Worm (Caenorhabditis elegans) whole organism, L4 larva: ENCODE results near the gene uda-1.
A peak's percentile ranks its signal among the peaks of the same experiment; 100 is the strongest.

ENCODE experiments used
- D1046.2 ChIP-seq: fragments of 200-800 bp; sonication (Bioruptor generic); IDR thresholded peaks from 2 replicates; pipeline ENCODE4 v1.3.6; 2022; ENCODE audit warnings: missing genetic modification characterization, missing compliant biosample characterization
- F26F4.8 ChIP-seq: fragments of 200-800 bp; sonication (Bioruptor generic); conservative IDR thresholded peaks from 2 replicates; pipeline ENCODE4 v1.3.6; 2022; ENCODE audit warnings: missing genetic modification characterization, missing compliant biosample characterization
- F44E2.7 ChIP-seq: fragments of 200-800 bp; sonication (Bioruptor generic); IDR thresholded peaks from 2 replicates; pipeline ENCODE4 v2.1.2; 2022; ENCODE audit warnings: missing genetic modification characterization, missing compliant biosample characterization
- R02D3.7 ChIP-seq: fragments of 150-350 bp; sonication (generic microtip); optimal IDR thresholded peaks from 3 replicates; lab custom pipeline; 2014; ENCODE audit warnings: missing biosample characterization, missing genetic modification characterization
- T20F7.1 ChIP-seq: fragments of 200-800 bp; sonication (Bioruptor generic); optimal IDR thresholded peaks from 2 replicates; lab custom pipeline; 2018; ENCODE audit warnings: mild to moderate bottlenecking, missing genetic modification characterization, missing compliant biosample characterization
- T26A8.4 ChIP-seq: fragments of 200-800 bp; sonication (Bioruptor generic); IDR thresholded peaks from 2 replicates; pipeline ENCODE4 v1.3.6; 2022; ENCODE audit warnings: missing genetic modification characterization, missing compliant biosample characterization
- Y105C5A.15 ChIP-seq: fragments of 200-800 bp; sonication (Bioruptor generic); IDR thresholded peaks from 2 replicates; pipeline ENCODE4 v1.3.6; 2022; ENCODE audit warnings: missing genetic modification characterization, missing compliant biosample characterization
- Y48G9A.11 ChIP-seq: fragments of 200-800 bp; sonication (Bioruptor generic); IDR thresholded peaks from 2 replicates; pipeline ENCODE4 v1.3.6; 2022; ENCODE audit warnings: missing genetic modification reagents, missing genetic modification characterization, missing compliant biosample characterization
- Y5F2A.4 ChIP-seq: fragments of 200-800 bp; sonication (Bioruptor generic); optimal IDR thresholded peaks from 2 replicates; lab custom pipeline; 2018; ENCODE audit warnings: mild to moderate bottlenecking, missing genetic modification characterization, missing compliant biosample characterization
- ama-1 ChIP-seq: fragments of 150-350 bp; optimal IDR thresholded peaks from 2 replicates; lab custom pipeline; 2014; ENCODE audit warnings: inconsistent platforms, mixed read lengths
- ceh-32 ChIP-seq: sonication (generic microtip); optimal IDR thresholded peaks from 2 replicates; lab custom pipeline; 2016; ENCODE audit warnings: mild to moderate bottlenecking, missing genetic modification characterization, missing compliant biosample characterization; ENCODE audit not compliant: poor library complexity
- ceh-62 ChIP-seq: sonication (generic microtip); optimal IDR thresholded peaks from 2 replicates; lab custom pipeline; 2017; ENCODE audit warnings: missing biosample characterization, missing genetic modification characterization
- ces-1 ChIP-seq: fragments of 150-350 bp; sonication (generic microtip); optimal IDR thresholded peaks from 4 replicates; lab custom pipeline; 2014; ENCODE audit warnings: missing biosample characterization, missing genetic modification reagents, missing genetic modification characterization
- cey-2 ChIP-seq: sonication (generic microtip); optimal IDR thresholded peaks from 3 replicates; lab custom pipeline; 2017; ENCODE audit warnings: missing genetic modification characterization, mild to moderate bottlenecking, missing compliant biosample characterization, antibody characterized with exemption, borderline replicate concordance; ENCODE audit not compliant: insufficient read depth
- ctbp-1 ChIP-seq: fragments of 200-800 bp; sonication (Bioruptor generic); IDR thresholded peaks from 2 replicates; pipeline ENCODE4 v1.3.6; 2022; ENCODE audit warnings: missing genetic modification reagents, missing genetic modification characterization, missing compliant biosample characterization
- daf-12 ChIP-seq: fragments of 150-350 bp; optimal IDR thresholded peaks from 2 replicates; lab custom pipeline; 2014; ENCODE audit warnings: missing biosample characterization, missing genetic modification reagents, missing genetic modification characterization
- daf-19 ChIP-seq: fragments of 200-800 bp; sonication (Bioruptor generic); conservative IDR thresholded peaks from 2 replicates; pipeline ENCODE4 v1.3.6; 2022; ENCODE audit warnings: missing genetic modification characterization, missing compliant biosample characterization
- dmd-6 ChIP-seq: fragments of 200-800 bp; sonication (Bioruptor generic); IDR thresholded peaks from 2 replicates; pipeline ENCODE4 v1.3.6; 2022; ENCODE audit warnings: missing genetic modification reagents, missing genetic modification characterization, missing compliant biosample characterization
- dmd-8 ChIP-seq: fragments of 200-800 bp; sonication (Bioruptor generic); IDR thresholded peaks from 2 replicates; pipeline ENCODE4 v1.3.6; 2022; ENCODE audit warnings: missing genetic modification characterization, missing compliant biosample characterization
- dmd-9 ChIP-seq: fragments of 200-800 bp; sonication (Bioruptor generic); IDR thresholded peaks from 2 replicates; pipeline ENCODE4 v1.3.6; 2022; ENCODE audit warnings: missing genetic modification reagents, missing genetic modification characterization, missing compliant biosample characterization
- egl-43 ChIP-seq: fragments of 200-800 bp; sonication (Bioruptor generic); IDR thresholded peaks from 2 replicates; pipeline ENCODE4 v1.3.6; 2022; ENCODE audit warnings: missing genetic modification reagents, missing genetic modification characterization, missing compliant biosample characterization
- gei-8 ChIP-seq: fragments of 200-800 bp; sonication (Bioruptor generic); optimal IDR thresholded peaks from 2 replicates; lab custom pipeline; 2018; ENCODE audit warnings: mild to moderate bottlenecking, missing genetic modification characterization, missing compliant biosample characterization
- hif-1 ChIP-seq, 2 experiments: sonication (generic microtip); optimal IDR thresholded peaks; 2 replicates each; lab custom pipeline; 2016 to 2017; ENCODE audit warnings: missing compliant biosample characterization in 2 of 2, missing genetic modification characterization in 2 of 2, missing genetic modification reagents in 2 of 2, missing genotype in 2 of 2, mild to moderate bottlenecking in 1 of 2
- hmg-1.1 ChIP-seq: fragments of 200-800 bp; sonication (Bioruptor generic); IDR thresholded peaks from 2 replicates; pipeline ENCODE4 v1.3.6; 2022; ENCODE audit warnings: missing genetic modification reagents, missing genetic modification characterization, missing compliant biosample characterization
- lim-7 ChIP-seq: fragments of 200-800 bp; sonication (Bioruptor generic); IDR thresholded peaks from 2 replicates; pipeline ENCODE4 v1.3.6; 2022; ENCODE audit warnings: missing genetic modification characterization, missing compliant biosample characterization
- lin-15B ChIP-seq: fragments of 150-350 bp; sonication (generic microtip); optimal IDR thresholded peaks from 3 replicates; lab custom pipeline; 2014; ENCODE audit warnings: missing biosample characterization, missing genetic modification characterization
- lin-29 ChIP-seq: fragments of 200-800 bp; sonication (Bioruptor generic); IDR thresholded peaks from 2 replicates; pipeline ENCODE4 v1.3.6; 2022; ENCODE audit warnings: missing genetic modification reagents, missing genetic modification characterization, missing compliant biosample characterization
- lin-38 ChIP-seq: fragments of 200-800 bp; sonication (Bioruptor generic); IDR thresholded peaks from 2 replicates; pipeline ENCODE4 v1.3.6; 2022; ENCODE audit warnings: missing genetic modification reagents, missing genetic modification characterization, missing compliant biosample characterization
- lir-3 ChIP-seq: sonication (generic microtip); optimal IDR thresholded peaks from 2 replicates; lab custom pipeline; 2016; ENCODE audit warnings: mild to moderate bottlenecking, missing genetic modification characterization, missing compliant biosample characterization
- lsy-2 ChIP-seq, 2 experiments: fragments of 150-350 bp in 1 of 2; sonication (generic microtip) in 1 of 2; optimal IDR thresholded peaks; 2 replicates each; lab custom pipeline; 2014 to 2017; ENCODE audit warnings: missing biosample characterization in 2 of 2, missing genetic modification characterization in 2 of 2
- mdt-29 ChIP-seq: fragments of 200-800 bp; sonication (Bioruptor generic); IDR thresholded peaks from 2 replicates; pipeline ENCODE4 v1.3.6; 2022; ENCODE audit warnings: missing genetic modification reagents, missing genetic modification characterization, missing compliant biosample characterization
- mep-1 ChIP-seq: fragments of 150-350 bp; sonication (generic microtip); optimal IDR thresholded peaks from 3 replicates; lab custom pipeline; 2014; ENCODE audit warnings: missing biosample characterization, missing genetic modification characterization
- mes-2 ChIP-seq: sonication (generic microtip); optimal IDR thresholded peaks from 2 replicates; lab custom pipeline; 2016; ENCODE audit warnings: missing genotype, mild to moderate bottlenecking, missing genetic modification characterization, missing compliant biosample characterization; ENCODE audit not compliant: poor library complexity, severe bottlenecking
- mxl-3 ChIP-seq: fragments of 200-800 bp; sonication (Bioruptor generic); optimal IDR thresholded peaks from 2 replicates; lab custom pipeline; 2018; ENCODE audit warnings: mild to moderate bottlenecking, missing genetic modification characterization, missing compliant biosample characterization
- nhr-102 ChIP-seq: sonication (generic microtip); optimal IDR thresholded peaks from 2 replicates; lab custom pipeline; 2016; ENCODE audit warnings: mild to moderate bottlenecking, missing genetic modification characterization, moderate library complexity, missing compliant biosample characterization
- nhr-25 ChIP-seq: sonication (generic microtip); optimal IDR thresholded peaks from 2 replicates; lab custom pipeline; 2017; ENCODE audit warnings: missing genetic modification characterization, mild to moderate bottlenecking, missing compliant biosample characterization, antibody characterized with exemption, moderate library complexity, borderline replicate concordance; ENCODE audit not compliant: insufficient read depth
- nhr-28 ChIP-seq: fragments of 150-350 bp; optimal IDR thresholded peaks from 2 replicates; lab custom pipeline; 2014; ENCODE audit warnings: missing biosample characterization, missing genetic modification characterization
- nhr-41 ChIP-seq: fragments of 200-800 bp; sonication (Bioruptor generic); IDR thresholded peaks from 2 replicates; pipeline ENCODE4 v1.3.6; 2022; ENCODE audit warnings: missing genetic modification reagents, missing genetic modification characterization, missing compliant biosample characterization
- nhr-48 ChIP-seq: sonication (generic microtip); optimal IDR thresholded peaks from 2 replicates; lab custom pipeline; 2016; ENCODE audit warnings: mild to moderate bottlenecking, missing genetic modification characterization, missing compliant biosample characterization
- pha-4 ChIP-seq, 2 experiments: fragments of 150-350 bp in 1 of 2; fragments of 200-800 bp in 1 of 2; sonication (Bioruptor generic) in 1 of 2; IDR thresholded peaks in 1 of 2; optimal IDR thresholded peaks in 1 of 2; 2 replicates each; pipeline versions ENCODE4 v1.3.6 to Lab custom; 2014 to 2022; ENCODE audit warnings: missing genetic modification characterization in 2 of 2, missing genetic modification reagents in 2 of 2, missing biosample characterization in 1 of 2, missing compliant biosample characterization in 1 of 2
- set-16 ChIP-seq: fragments of 200-800 bp; sonication (Bioruptor generic); IDR thresholded peaks from 2 replicates; pipeline ENCODE4 v1.3.6; 2022; ENCODE audit warnings: missing genetic modification reagents, missing genetic modification characterization, missing compliant biosample characterization
- skn-1 ChIP-seq: fragments of 150-350 bp; optimal IDR thresholded peaks from 2 replicates; lab custom pipeline; 2014; ENCODE audit warnings: missing biosample characterization, missing genetic modification characterization
- snpc-4 ChIP-seq: fragments of 150-350 bp; optimal IDR thresholded peaks from 2 replicates; lab custom pipeline; 2014; ENCODE audit warnings: missing biosample characterization, missing genetic modification characterization
- spr-3 ChIP-seq: fragments of 200-800 bp; sonication (Bioruptor generic); optimal IDR thresholded peaks from 2 replicates; lab custom pipeline; 2018; ENCODE audit warnings: mild to moderate bottlenecking, missing genetic modification characterization, missing compliant biosample characterization
- tag-97 ChIP-seq: fragments of 200-800 bp; sonication (Bioruptor generic); IDR thresholded peaks from 2 replicates; pipeline ENCODE4 v1.3.6; 2022; ENCODE audit warnings: missing genetic modification characterization, missing compliant biosample characterization
- unc-39 ChIP-seq: sonication (generic microtip); optimal IDR thresholded peaks from 2 replicates; lab custom pipeline; 2017; ENCODE audit warnings: missing biosample characterization, missing genetic modification characterization
- zfp-2 ChIP-seq: sonication (generic microtip); optimal IDR thresholded peaks from 2 replicates; lab custom pipeline; 2016; ENCODE audit warnings: mild to moderate bottlenecking, missing genetic modification characterization, missing compliant biosample characterization
- zip-2 ChIP-seq: fragments of 150-350 bp; optimal IDR thresholded peaks from 2 replicates; lab custom pipeline; 2014; ENCODE audit warnings: missing biosample characterization, missing genetic modification characterization
- ztf-11 ChIP-seq: fragments of 150-350 bp; optimal IDR thresholded peaks from 2 replicates; lab custom pipeline; 2014; ENCODE audit warnings: missing biosample characterization, missing genetic modification characterization
- ztf-7 ChIP-seq: fragments of 150-350 bp; optimal IDR thresholded peaks from 2 replicates; lab custom pipeline; 2014; ENCODE audit warnings: missing biosample characterization, missing genetic modification characterization

Gene uda-1

DNA sequence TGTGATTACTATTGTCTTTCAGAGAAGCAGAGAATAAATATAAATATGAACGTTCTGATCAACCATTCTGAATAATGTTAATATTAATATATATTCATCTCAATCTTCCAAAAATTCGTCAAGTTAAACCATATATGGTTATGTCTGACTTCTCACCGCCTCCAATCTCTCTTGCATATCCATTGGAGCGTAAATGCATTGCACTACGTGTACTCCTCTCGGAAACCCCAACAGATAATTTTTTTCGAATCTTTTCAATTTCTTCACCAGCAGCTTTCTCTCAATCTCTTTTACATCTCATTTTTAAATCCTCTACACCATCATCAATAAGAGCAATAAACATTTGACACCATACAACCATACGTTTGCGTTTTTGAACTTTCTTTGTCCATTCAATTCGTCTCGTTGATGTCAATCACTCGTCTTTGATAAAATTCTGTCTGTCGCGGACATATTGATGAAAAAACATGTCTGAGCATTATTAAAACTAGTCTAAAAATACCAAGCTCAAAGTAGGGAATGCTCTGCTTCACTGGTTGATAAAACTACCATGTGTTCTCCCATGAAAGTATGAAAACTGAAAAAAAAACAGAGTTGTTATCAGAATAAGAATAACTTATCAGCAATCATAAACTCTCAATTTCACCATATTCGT, 1.1 kb upstream of the uda-1 start (continued):
- TF ChIP-seq nhr-48 (tag; lab: Kevin White, UChicago) (peak; percentile 57), nhr-102 (peak; percentile 18), R02D3.7 (tag; lab: Kevin White, UChicago) (no peak), mxl-3 (no peak), daf-12 (tag; lab: Kevin White, UChicago) (no peak), mep-1 (tag; lab: Kevin White, UChicago) (peak; percentile 55), nhr-28 (tag; lab: Kevin White, UChicago) (peak; percentile 71), T20F7.1 (GFP tag; lab: Kevin White, UChicago) (peak; percentile 56), nhr-41 (no peak), ceh-62 (tag; lab: Kevin White, UChicago) (no peak), hmg-1.1 (no peak), Y5F2A.4 (GFP tag; lab: Kevin White, UChicago) (no peak), lir-3 (tag; lab: Kevin White, UChicago) (no peak), Y48G9A.11 (GFP tag; lab: Robert Waterston, UW) (no peak), F26F4.8 (GFP tag; lab: Robert Waterston, UW) (no peak), unc-39 (tag; lab: Kevin White, UChicago) (no peak), dmd-9 (GFP tag; lab: Robert Waterston, UW) (no peak), set-16 (GFP tag; lab: Robert Waterston, UW) (no peak), ceh-32 (tag; lab: Kevin White, UChicago) (no peak), lin-38 (GFP tag; lab: Robert Waterston, UW) (peak; percentile 94), egl-43 (GFP tag; lab: Robert Waterston, UW) (no peak), T26A8.4 (GFP tag; lab: Robert Waterston, UW) (no peak), ztf-11 (tag; lab: Kevin White, UChicago) (no peak), cey-2 (tag; lab: Kevin White, UChicago) (no peak), snpc-4 (tag; lab: Kevin White, UChicago) (no peak), pha-4 (GFP tag; IDR thresholded peaks at IDR 0.05; lab: Robert Waterston, UW) (no peak), pha-4 (tag; optimal IDR thresholded peaks at IDR 0.05; lab: Kevin White, UChicago) (no peak), zfp-2 (tag; lab: Kevin White, UChicago) (no peak), F44E2.7 (GFP tag; lab: Robert Waterston, UW) (no peak), zip-2 (no peak), mdt-29 (no peak), gei-8 (GFP tag; lab: Kevin White, UChicago) (no peak), ztf-7 (tag; lab: Kevin White, UChicago) (no peak), Y105C5A.15 (GFP tag; lab: Robert Waterston, UW) (no peak), skn-1 (tag; lab: Kevin White, UChicago) (no peak), lsy-2 (tag; optimal IDR thresholded peaks at IDR 0.05; lab: Kevin White, UChicago) (peak; percentile 23 to 75), dmd-6 (GFP tag; lab: Robert Waterston, UW) (peak; percentile 72), ctbp-1 (no peak), daf-19 (GFP tag; lab: Robert Waterston, UW) (no peak), spr-3 (no peak), hif-1 (tag; optimal IDR thresholded peaks at IDR 0.05; lab: Kevin White, UChicago) (peak in 1 of 2 experiments; percentile 62), dmd-8 (no peak), ama-1 (lab: Kevin White, UChicago) (no peak), lin-29 (GFP tag; lab: Robert Waterston, UW) (no peak), nhr-25 (tag; lab: Kevin White, UChicago) (no peak), mes-2 (tag; lab: Kevin White, UChicago) (no peak), ces-1 (GFP tag; lab: Kevin White, UChicago) (no peak), lim-7 (GFP tag; lab: Robert Waterston, UW) (no peak), tag-97 (GFP tag; lab: Robert Waterston, UW) (no peak), lin-15B (tag; lab: Kevin White, UChicago) (no peak), D1046.2 (GFP tag; lab: Robert Waterston, UW) (no peak)
